Fruit fly (Drosophila melanogaster) whole organism, embryonic: Measurements from ENCODE around the gene CG46439.
A peak's percentile ranks its signal among the peaks of the same experiment; 100 is the strongest.

ENCODE experiments used
- Blimp-1 ChIP-seq: fragments of 200-800 bp; sonication (Bioruptor generic); optimal IDR thresholded peaks from 3 replicates; lab custom pipeline; 2018; ENCODE audit warnings: missing biosample characterization, missing genetic modification characterization, mild to moderate bottlenecking, moderate library complexity, missing genetic modification reagents
- CG10654 ChIP-seq: fragments of 200-800 bp; sonication (Bioruptor generic); optimal IDR thresholded peaks from 2 replicates; lab custom pipeline; 2016; ENCODE audit warnings: missing biosample characterization, missing genetic modification characterization
- CG11695 ChIP-seq: fragments of 200-800 bp; sonication (Bioruptor generic); IDR thresholded peaks from 3 replicates; pipeline ENCODE4 v1.3.6; 2022; ENCODE audit warnings: missing biosample characterization, missing genetic modification characterization
- CG12236 ChIP-seq: fragments of 200-800 bp; sonication (Bioruptor generic); optimal IDR thresholded peaks from 2 replicates; lab custom pipeline; 2016; ENCODE audit warnings: missing biosample characterization, missing genetic modification characterization
- CG12391 ChIP-seq: fragments of 200-800 bp; sonication (Bioruptor generic); optimal IDR thresholded peaks from 3 replicates; lab custom pipeline; 2018; ENCODE audit warnings: missing biosample characterization, mild to moderate bottlenecking, missing genetic modification characterization, moderate library complexity
- CG14965 ChIP-seq: fragments of 200-800 bp; sonication (Bioruptor generic); optimal IDR thresholded peaks from 2 replicates; lab custom pipeline; 2016; ENCODE audit warnings: missing biosample characterization, missing genetic modification characterization, borderline replicate concordance
- CG15073 ChIP-seq: fragments of 200-800 bp; sonication (Bioruptor generic); optimal IDR thresholded peaks from 2 replicates; lab custom pipeline; 2016; ENCODE audit warnings: missing biosample characterization, missing genetic modification characterization
- CG15269 ChIP-seq: fragments of 200-800 bp; sonication (Bioruptor generic); optimal IDR thresholded peaks from 2 replicates; lab custom pipeline; 2018; ENCODE audit warnings: missing biosample characterization, mild to moderate bottlenecking, missing genetic modification characterization, moderate library complexity
- CG15514 ChIP-seq: fragments of 200-800 bp; sonication (Bioruptor generic); optimal IDR thresholded peaks from 3 replicates; lab custom pipeline; 2017; ENCODE audit warnings: missing biosample characterization, missing genetic modification characterization, mild to moderate bottlenecking, moderate library complexity, missing genetic modification reagents
- CG16863 ChIP-seq: fragments of 200-800 bp; sonication (Bioruptor generic); optimal IDR thresholded peaks from 3 replicates; lab custom pipeline; 2016; ENCODE audit warnings: missing biosample characterization, missing genetic modification characterization
- CG17385 ChIP-seq: fragments of 200-800 bp; sonication (Bioruptor generic); optimal IDR thresholded peaks from 3 replicates; lab custom pipeline; 2018; ENCODE audit warnings: missing biosample characterization, mild to moderate bottlenecking, missing genetic modification characterization
- CG18764 ChIP-seq: fragments of 200-800 bp; sonication (Bioruptor generic); optimal IDR thresholded peaks from 3 replicates; lab custom pipeline; 2016; ENCODE audit warnings: missing biosample characterization, missing genetic modification characterization
- CG2678 ChIP-seq: fragments of 200-800 bp; sonication (Bioruptor generic); optimal IDR thresholded peaks from 3 replicates; lab custom pipeline; 2019; ENCODE audit warnings: missing biosample characterization, mild to moderate bottlenecking, missing genetic modification characterization, moderate library complexity
- CG30403 ChIP-seq: fragments of 200-800 bp; sonication (Bioruptor generic); optimal IDR thresholded peaks from 3 replicates; lab custom pipeline; 2016; ENCODE audit warnings: missing biosample characterization, missing genetic modification characterization
- CG30431 ChIP-seq: fragments of 200-800 bp; sonication (Bioruptor generic); optimal IDR thresholded peaks from 2 replicates; lab custom pipeline; 2017; ENCODE audit warnings: missing biosample characterization, missing genetic modification characterization
- CG32767 ChIP-seq: fragments of 200-800 bp; sonication (Bioruptor generic); IDR thresholded peaks from 2 replicates; pipeline ENCODE4 v1.3.6; 2022; ENCODE audit warnings: missing biosample characterization, missing genetic modification characterization
- CG34422 ChIP-seq: fragments of 200-800 bp; sonication (Bioruptor generic); IDR thresholded peaks from 3 replicates; pipeline ENCODE4 v1.3.6; 2022; ENCODE audit warnings: missing biosample characterization, missing genetic modification characterization
- CG4707 ChIP-seq: fragments of 200-800 bp; sonication (Bioruptor generic); optimal IDR thresholded peaks from 2 replicates; lab custom pipeline; 2018; ENCODE audit warnings: missing biosample characterization, mild to moderate bottlenecking, missing genetic modification characterization, moderate library complexity
- CG5953 ChIP-seq: fragments of 200-800 bp; sonication (Bioruptor generic); IDR thresholded peaks from 2 replicates; pipeline ENCODE4 v1.3.6; 2022; ENCODE audit warnings: missing biosample characterization, missing genetic modification characterization
- CG6254 ChIP-seq: fragments of 200-800 bp; sonication (Bioruptor generic); optimal IDR thresholded peaks from 3 replicates; lab custom pipeline; 2017; ENCODE audit warnings: mild to moderate bottlenecking, missing biosample characterization, missing genetic modification reagents, missing genetic modification characterization
- CG6791 ChIP-seq: fragments of 200-800 bp; sonication (Bioruptor generic); IDR thresholded peaks from 3 replicates; pipeline ENCODE4 v1.3.6; 2022; ENCODE audit warnings: missing biosample characterization, missing genetic modification characterization; ENCODE audit not compliant: partially characterized antibody
- CG7963 ChIP-seq: fragments of 200-800 bp; sonication (Bioruptor generic); IDR thresholded peaks from 3 replicates; pipeline ENCODE4 v1.3.6; 2022; ENCODE audit warnings: missing biosample characterization, missing genetic modification characterization; ENCODE audit not compliant: partially characterized antibody
- CG7987 ChIP-seq: fragments of 200-800 bp; sonication (Bioruptor generic); optimal IDR thresholded peaks from 2 replicates; lab custom pipeline; 2018; ENCODE audit warnings: missing biosample characterization, mild to moderate bottlenecking, missing genetic modification characterization, moderate library complexity
- D19A ChIP-seq: fragments of 200-800 bp; optimal IDR thresholded peaks from 3 replicates; lab custom pipeline; 2019; ENCODE audit warnings: missing biosample characterization, mild to moderate bottlenecking, missing genetic modification characterization, moderate library complexity
- Fer1 ChIP-seq: fragments of 200-800 bp; sonication (Bioruptor generic); optimal IDR thresholded peaks from 2 replicates; lab custom pipeline; 2017; ENCODE audit warnings: missing biosample characterization, mild to moderate bottlenecking, missing genetic modification characterization
- Fer2 ChIP-seq: fragments of 200-800 bp; sonication (Bioruptor generic); optimal IDR thresholded peaks from 2 replicates; lab custom pipeline; 2018; ENCODE audit warnings: missing biosample characterization, mild to moderate bottlenecking, missing genetic modification characterization, moderate library complexity
- H15 ChIP-seq: fragments of 200-800 bp; sonication (Bioruptor generic); IDR thresholded peaks from 3 replicates; pipeline ENCODE4 v1.3.6; 2022; ENCODE audit warnings: missing biosample characterization, missing genetic modification characterization
- Myb ChIP-seq: fragments of 200-800 bp; sonication (Bioruptor generic); optimal IDR thresholded peaks from 2 replicates; lab custom pipeline; 2016; ENCODE audit warnings: missing biosample characterization, missing genetic modification characterization
- Nf-YC ChIP-seq: fragments of 200-800 bp; optimal IDR thresholded peaks from 3 replicates; lab custom pipeline; 2019; ENCODE audit warnings: missing biosample characterization, mild to moderate bottlenecking, missing genetic modification characterization, moderate library complexity
- NfI ChIP-seq: fragments of 200-800 bp; sonication (Bioruptor generic); optimal IDR thresholded peaks from 3 replicates; lab custom pipeline; 2018; ENCODE audit warnings: missing biosample characterization, mild to moderate bottlenecking, missing genetic modification characterization, moderate library complexity
- Sry-β ChIP-seq: fragments of 200-800 bp; sonication (Bioruptor generic); optimal IDR thresholded peaks from 2 replicates; lab custom pipeline; 2018; ENCODE audit warnings: missing biosample characterization, mild to moderate bottlenecking, missing genetic modification characterization, moderate library complexity
- abd-A ChIP-seq: fragments of 200-800 bp; sonication (Bioruptor generic); optimal IDR thresholded peaks from 3 replicates; lab custom pipeline; 2019; ENCODE audit warnings: missing biosample characterization, mild to moderate bottlenecking, missing genetic modification characterization, moderate library complexity
- al ChIP-seq: fragments of 200-800 bp; sonication (Bioruptor generic); IDR thresholded peaks from 2 replicates; pipeline ENCODE4 v1.3.6; 2022; ENCODE audit warnings: missing biosample characterization, missing genetic modification characterization
- danr ChIP-seq: fragments of 200-800 bp; sonication (Bioruptor generic); IDR thresholded peaks from 2 replicates; pipeline ENCODE4 v1.3.6; 2022; ENCODE audit warnings: missing biosample characterization, missing genetic modification characterization
- esg ChIP-seq: fragments of 200-800 bp; sonication (Bioruptor generic); conservative IDR thresholded peaks from 2 replicates; pipeline ENCODE4 v1.3.6; 2022; ENCODE audit warnings: missing biosample characterization, missing genetic modification characterization
- fd96Cb ChIP-seq: fragments of 200-800 bp; sonication (Bioruptor generic); optimal IDR thresholded peaks from 2 replicates; lab custom pipeline; 2018; ENCODE audit warnings: missing biosample characterization, mild to moderate bottlenecking, missing genetic modification characterization, moderate library complexity
- gcm2 ChIP-seq: fragments of 200-800 bp; sonication (Bioruptor generic); optimal IDR thresholded peaks from 2 replicates; lab custom pipeline; 2016; ENCODE audit warnings: missing biosample characterization, missing genetic modification characterization
- gsb-n ChIP-seq: fragments of 200-800 bp; sonication (Bioruptor generic); optimal IDR thresholded peaks from 3 replicates; lab custom pipeline; 2018; ENCODE audit warnings: missing biosample characterization, mild to moderate bottlenecking, missing genetic modification characterization
- ham ChIP-seq: fragments of 200-800 bp; sonication (Bioruptor generic); IDR thresholded peaks from 2 replicates; pipeline ENCODE4 v1.3.6; 2022; ENCODE audit warnings: missing biosample characterization, missing genetic modification characterization
- jigr1 ChIP-seq: fragments of 200-800 bp; sonication (Bioruptor generic); IDR thresholded peaks from 3 replicates; pipeline ENCODE4 v1.3.6; 2022; ENCODE audit warnings: missing biosample characterization, missing genetic modification characterization
- jing ChIP-seq: fragments of 200-800 bp; sonication (Bioruptor generic); optimal IDR thresholded peaks from 2 replicates; lab custom pipeline; 2018; ENCODE audit warnings: missing biosample characterization, mild to moderate bottlenecking, missing genetic modification characterization
- nerfin-1 ChIP-seq: fragments of 200-800 bp; sonication (Bioruptor generic); optimal IDR thresholded peaks from 3 replicates; lab custom pipeline; 2019; ENCODE audit warnings: missing biosample characterization, mild to moderate bottlenecking, missing genetic modification characterization, moderate library complexity
- nom ChIP-seq: fragments of 200-800 bp; sonication (Bioruptor generic); optimal IDR thresholded peaks from 2 replicates; lab custom pipeline; 2017; ENCODE audit warnings: missing biosample characterization, missing genetic modification characterization, mild to moderate bottlenecking, moderate library complexity, missing genetic modification reagents
- phol ChIP-seq: fragments of 200-800 bp; sonication (Bioruptor generic); optimal IDR thresholded peaks from 3 replicates; lab custom pipeline; 2018; ENCODE audit warnings: missing biosample characterization, mild to moderate bottlenecking, missing genetic modification characterization, moderate library complexity
- pzg ChIP-seq: fragments of 200-800 bp; sonication (Bioruptor generic); optimal IDR thresholded peaks from 3 replicates; lab custom pipeline; 2018; ENCODE audit warnings: missing biosample characterization, mild to moderate bottlenecking, missing genetic modification characterization, moderate library complexity
- sima ChIP-seq: fragments of 200-800 bp; sonication (Bioruptor generic); optimal IDR thresholded peaks from 2 replicates; lab custom pipeline; 2016; ENCODE audit warnings: missing biosample characterization, missing genetic modification characterization
- stwl ChIP-seq: fragments of 200-800 bp; sonication (Bioruptor generic); optimal IDR thresholded peaks from 3 replicates; lab custom pipeline; 2018; ENCODE audit warnings: missing biosample characterization, mild to moderate bottlenecking, missing genetic modification characterization, moderate library complexity
- zen2 ChIP-seq: fragments of 200-800 bp; sonication (Bioruptor generic); IDR thresholded peaks from 3 replicates; pipeline ENCODE4 v1.3.6; 2022; ENCODE audit warnings: missing biosample characterization, missing genetic modification characterization; ENCODE audit not compliant: partially characterized antibody
- zfh2 ChIP-seq: fragments of 200-800 bp; sonication (Bioruptor generic); optimal IDR thresholded peaks from 2 replicates; lab custom pipeline; 2016; ENCODE audit warnings: missing biosample characterization, missing genetic modification characterization

CG46439 gene

DNA sequence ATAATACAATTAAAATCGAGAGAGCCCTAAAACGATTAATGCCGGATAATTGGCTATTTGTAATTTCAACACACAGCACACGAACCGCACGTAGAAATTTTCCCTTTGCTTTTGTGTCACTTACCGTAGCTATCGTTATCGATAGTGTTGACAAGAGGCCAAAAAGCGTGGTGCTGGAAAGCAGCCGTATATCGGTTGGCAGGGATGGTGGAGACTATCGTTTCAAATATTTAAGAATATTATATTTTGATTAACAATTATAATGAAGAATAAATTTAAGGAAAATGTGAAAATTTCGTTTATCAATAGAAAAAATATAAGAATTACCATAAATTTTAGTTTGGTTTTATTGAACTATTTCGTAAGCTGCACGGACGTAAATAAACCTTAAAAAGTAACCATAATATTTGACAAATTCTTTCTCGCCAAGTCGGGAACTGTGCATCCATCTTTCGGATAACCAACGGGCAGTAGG, 3.0 kb downstream of the CG46439 start, which contains the start of gene JIL-1 (continued):
- TF ChIP-seq zfh2 (GFP tag; lab: Kevin White, UChicago) (peak; percentile 71), NfI (GFP tag; lab: Kevin White, UChicago) (peak; percentile 72), CG15269 (tag; lab: Kevin White, UChicago) (peak; percentile 57), ham (peak; percentile 40; the same call in 1 of the 2 replicates), zen2 (GFP tag; lab: Robert Waterston, UW) (peak; percentile 38; the same call in 2 of the 3 replicates), CG15073 (GFP tag; lab: Kevin White, UChicago) (no peak), abd-A (tag; lab: Kevin White, UChicago) (peak; percentile 28), fd96Cb (peak; percentile 40), Fer2 (tag; lab: Kevin White, UChicago) (no peak), stwl (tag; lab: Kevin White, UChicago) (peak; percentile 66), Myb (peak; percentile 31), CG15514 (peak; percentile 53), Sry-β (GFP tag; lab: Kevin White, UChicago) (peak; percentile 4), CG12236 (GFP tag; lab: Kevin White, UChicago) (no peak), CG30431 (GFP tag; lab: Kevin White, UChicago) (no peak), Blimp-1 (GFP tag; lab: Kevin White, UChicago) (peak; percentile 39), pzg (GFP tag; lab: Kevin White, UChicago) (peak; percentile 79), CG32767 (0 out of 2 replicates have a peak, but pooled peaks have one; percentile 29), CG16863 (no peak), Fer1 (GFP tag; lab: Kevin White, UChicago) (peak; percentile 60), nom (no peak), CG17385 (GFP tag; lab: Kevin White, UChicago) (peak; percentile 44), H15 (peak; percentile 24; the same call in 1 of the 3 replicates), gcm2 (no peak), jigr1 (no peak), CG7963 (GFP tag; lab: Robert Waterston, UW) (peak; percentile 79), phol (tag; lab: Kevin White, UChicago) (peak; percentile 65), danr (GFP tag; lab: Robert Waterston, UW) (no peak), sima (GFP tag; lab: Kevin White, UChicago) (no peak), CG7987 (peak; percentile 2), D19A (tag; lab: Kevin White, UChicago) (no peak), al (GFP tag; lab: Robert Waterston, UW) (peak; percentile 72), Nf-YC (peak; percentile 65), CG4707 (GFP tag; lab: Kevin White, UChicago) (peak; percentile 25), esg (GFP tag; lab: Robert Waterston, UW) (peak; percentile 42; the same call in 1 of the 2 replicates), CG2678 (tag; lab: Kevin White, UChicago) (peak; percentile 56), CG18764 (GFP tag; lab: Kevin White, UChicago) (peak; percentile 30), gsb-n (tag; lab: Kevin White, UChicago) (peak; percentile 32), CG10654 (GFP tag; lab: Kevin White, UChicago) (peak; percentile 28), CG14965 (GFP tag; lab: Kevin White, UChicago) (no peak), CG5953 (GFP tag; lab: Robert Waterston, UW) (peak; percentile 56), CG34422 (GFP tag; lab: Robert Waterston, UW) (peak; percentile 81), CG6254 (GFP tag; lab: Kevin White, UChicago) (no peak), CG12391 (tag; lab: Kevin White, UChicago) (peak; percentile 71), nerfin-1 (tag; lab: Kevin White, UChicago) (peak; percentile 30), CG30403 (GFP tag; lab: Kevin White, UChicago) (peak; percentile 77), jing (GFP tag; lab: Kevin White, UChicago) (no peak), CG11695 (0 out of 3 replicates have a peak, but pooled peaks have one; percentile 30), CG6791 (peak; percentile 91)
